Comparison of ENCODE assay signal across 1 worm cellular context in the genomic region with DNA sequence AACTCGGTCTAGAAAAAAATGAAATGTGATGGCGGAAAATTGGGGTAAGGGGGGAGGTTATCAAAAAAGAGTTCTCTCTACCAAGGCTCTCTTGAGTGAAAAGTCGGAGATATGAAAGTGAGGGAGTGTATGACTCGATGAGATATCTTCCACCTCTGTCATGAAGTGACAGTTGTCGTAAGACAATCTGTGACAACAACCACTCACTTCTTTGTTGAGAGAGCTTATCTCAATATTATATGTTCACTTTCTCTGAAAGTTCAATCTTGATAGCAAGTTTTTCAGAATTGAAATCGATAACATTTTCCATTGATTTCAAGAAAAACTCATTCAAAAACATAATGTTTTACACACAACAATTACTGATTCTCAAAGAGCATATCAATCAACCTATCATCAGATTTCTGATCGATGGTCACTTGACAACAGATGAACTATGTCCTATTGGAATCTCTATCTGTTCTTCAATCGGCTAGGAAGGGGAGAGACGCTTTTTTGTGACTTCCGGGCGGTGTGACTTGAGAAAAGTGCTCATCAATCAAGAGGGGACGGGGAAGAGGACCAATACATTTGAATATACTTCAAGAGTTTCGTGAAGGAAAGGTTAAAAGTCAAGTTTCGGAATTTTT.
TF ChIP-seq lines count a peak whose summit lies in the region.

No protein-coding gene starts in this region.

TF ChIP-seq in whole organism, L1 larva, 84 proteins besides CTCF, POLR2A, EP300 and RAD21 (continued from another document):
- TF ChIP-seq lsy-2 (tag; optimal IDR thresholded peaks at IDR 0.05; lab: Kevin White, UChicago) = peak in 1 of 2 experiments; percentile 13
TF ChIP-seq in whole organism, L1 larva: peak in this region for 4.
